Worm (Caenorhabditis elegans): ENCODE measurements around the gene slc-17.8.

Gene slc-17.8

ce11 chrV:8560916-8561315 lies 15.5 kb upstream of the slc-17.8 start, which contains the start of gene acr-16:
TSS of gene acr-16 (plus strand) at chrV:8561216.
- no peak for TF ChIP-seq snpc-4 (tag; optimal IDR thresholded peaks at IDR 0.05)
- TF ChIP-seq ham-2 (GFP tag; optimal IDR thresholded peaks at IDR 0.05): no peak
- no peak for TF ChIP-seq nhr-28 (tag; optimal IDR thresholded peaks at IDR 0.05)
- no peak for TF ChIP-seq ceh-39 (tag; optimal IDR thresholded peaks at IDR 0.05)
- TF ChIP-seq lin-32 (GFP tag; optimal IDR thresholded peaks at IDR 0.05): no peak
- no peak for TF ChIP-seq lin-13 (tag; optimal IDR thresholded peaks at IDR 0.05)
- TF ChIP-seq drap-1 (GFP tag; optimal IDR thresholded peaks at IDR 0.05): no peak

ce11 chrV:8555955-8556354 lies 10.6 kb upstream of the slc-17.8 start:
- TF ChIP-seq nhr-76 (tag; optimal IDR thresholded peaks at IDR 0.05) (no peak), unc-62 (GFP tag; optimal IDR thresholded peaks at IDR 0.05) (no peak), lsy-2 (tag; optimal IDR thresholded peaks at IDR 0.05) (no peak)

ce11 chrV:8552460-8552859 lies 7.1 kb upstream of the slc-17.8 start, which contains the start of gene acr-15:
TSS of gene acr-15 (plus strand) at chrV:8552695.
- TF ChIP-seq ceh-39 (tag; optimal IDR thresholded peaks at IDR 0.05) (no peak), hlh-1 (tag; optimal IDR thresholded peaks at IDR 0.05) (peak; percentile 56)

ce11 chrV:8548989-8549388 lies 3.6 kb upstream of the slc-17.8 start, which contains the start of gene stdh-4:
TSS of gene stdh-4 (plus strand) at chrV:8549289.
- TF ChIP-seq ceh-43 (GFP tag; optimal IDR thresholded peaks at IDR 0.05) (no peak), elt-3 (tag; optimal IDR thresholded peaks at IDR 0.05) (no peak), unc-62 (GFP tag; optimal IDR thresholded peaks at IDR 0.05) (no peak), tbx-8 (GFP tag; optimal IDR thresholded peaks at IDR 0.05) (no peak), nhr-76 (tag; optimal IDR thresholded peaks at IDR 0.05) (no peak), nhr-12 (tag; optimal IDR thresholded peaks at IDR 0.05) (no peak), lsy-2 (tag; optimal IDR thresholded peaks at IDR 0.05) (no peak), M03D4.4 (tag; optimal IDR thresholded peaks at IDR 0.05) (no peak), elt-1 (tag; optimal IDR thresholded peaks at IDR 0.05; ENCODE audit: borderline replicate concordance, insufficient read depth) (no peak), sptf-1 (tag; optimal IDR thresholded peaks at IDR 0.05) (no peak), flh-1 (GFP tag; optimal IDR thresholded peaks at IDR 0.05) (no peak), nhr-237 (tag; optimal IDR thresholded peaks at IDR 0.05) (no peak), nhr-2 (tag; optimal IDR thresholded peaks at IDR 0.05) (no peak)

- TF ChIP-seq unc-62 (GFP tag; optimal IDR thresholded peaks at IDR 0.05): no peak
- TF ChIP-seq ceh-83 (GFP tag; optimal IDR thresholded peaks at IDR 0.05): no peak
- no peak for TF ChIP-seq mep-1 (tag; optimal IDR thresholded peaks at IDR 0.05)
- no peak for TF ChIP-seq pha-4 (tag; optimal IDR thresholded peaks at IDR 0.05)
- TF ChIP-seq mab-5 (tag; optimal IDR thresholded peaks at IDR 0.05): no peak
- no peak for TF ChIP-seq snpc-4 (tag; optimal IDR thresholded peaks at IDR 0.05)
- TF ChIP-seq nhr-12 (tag; optimal IDR thresholded peaks at IDR 0.05): no peak
- no peak for TF ChIP-seq ceh-39 (tag; optimal IDR thresholded peaks at IDR 0.05)
- no peak for TF ChIP-seq flh-1 (GFP tag; optimal IDR thresholded peaks at IDR 0.05)
- TF ChIP-seq lin-13 (tag; optimal IDR thresholded peaks at IDR 0.05): no peak
- TF ChIP-seq sem-2 (GFP tag; optimal IDR thresholded peaks at IDR 0.05): no peak
- no peak for TF ChIP-seq lin-32 (GFP tag; optimal IDR thresholded peaks at IDR 0.05)
- no peak for TF ChIP-seq ham-2 (GFP tag; optimal IDR thresholded peaks at IDR 0.05)
- TF ChIP-seq drap-1 (GFP tag; optimal IDR thresholded peaks at IDR 0.05): no peak
- no peak for TF ChIP-seq elt-3 (tag; optimal IDR thresholded peaks at IDR 0.05)
- TF ChIP-seq unc-120 (tag; optimal IDR thresholded peaks at IDR 0.05; ENCODE audit: poor library complexity, severe bottlenecking): no peak
Measured at ce11 chrV:8537031-8537430, 8.3 kb downstream of the slc-17.8 start, which contains the start of gene otpl-4. TSS of gene otpl-4 (plus strand) at chrV:8537331.

ce11 chrV:8536213-8536612 lies 9.2 kb downstream of the slc-17.8 start, which contains the start of gene his-39:
TSS of gene his-39 (plus strand) at chrV:8536513.
- TF ChIP-seq nhr-2 (tag; optimal IDR thresholded peaks at IDR 0.05) (no peak), bed-3 (GFP tag; optimal IDR thresholded peaks at IDR 0.05) (no peak), M03D4.4 (tag; optimal IDR thresholded peaks at IDR 0.05) (no peak), ceh-83 (GFP tag; optimal IDR thresholded peaks at IDR 0.05) (no peak), ztf-11 (tag; optimal IDR thresholded peaks at IDR 0.05) (no peak)
